Worm (Caenorhabditis elegans) whole organism, L2 larva: ENCODE data around the gene iff-2.

Experiments
- C34F6.9 ChIP-seq: fragments of 150-350 bp; optimal IDR thresholded peaks from 2 replicates; lab custom pipeline; 2014; ENCODE audit warnings: missing biosample characterization, missing genetic modification characterization
- F13H6.1 ChIP-seq: sonication (generic microtip); optimal IDR thresholded peaks from 2 replicates; lab custom pipeline; 2016; ENCODE audit warnings: missing genetic modification characterization, missing compliant biosample characterization
- R02D3.7 ChIP-seq: fragments of 150-350 bp; optimal IDR thresholded peaks from 2 replicates; lab custom pipeline; 2014; ENCODE audit warnings: missing biosample characterization, missing genetic modification characterization
- Y55F3AM.14 ChIP-seq: fragments of 200-800 bp; sonication (Bioruptor generic); optimal IDR thresholded peaks from 2 replicates; lab custom pipeline; 2018; ENCODE audit warnings: mild to moderate bottlenecking, missing genetic modification characterization, missing compliant biosample characterization
- blmp-1 ChIP-seq: sonication (generic microtip); optimal IDR thresholded peaks from 2 replicates; lab custom pipeline; 2017; ENCODE audit warnings: missing genetic modification characterization, mild to moderate bottlenecking, missing compliant biosample characterization, antibody characterized with exemption, moderate library complexity; ENCODE audit not compliant: insufficient read depth
- ceh-16 ChIP-seq: fragments of 150-350 bp; optimal IDR thresholded peaks from 2 replicates; lab custom pipeline; 2014; ENCODE audit warnings: missing biosample characterization, missing genetic modification characterization
- ceh-82 ChIP-seq: fragments of 150-350 bp; optimal IDR thresholded peaks from 2 replicates; lab custom pipeline; 2014; ENCODE audit warnings: missing biosample characterization, missing genetic modification characterization
- crh-2 ChIP-seq: sonication (generic microtip); optimal IDR thresholded peaks from 2 replicates; lab custom pipeline; 2017; ENCODE audit warnings: missing biosample characterization, missing genetic modification characterization
- elt-1 ChIP-seq: fragments of 150-350 bp; optimal IDR thresholded peaks from 2 replicates; lab custom pipeline; 2014; ENCODE audit warnings: missing biosample characterization, missing genetic modification characterization
- elt-3 ChIP-seq: sonication (generic microtip); optimal IDR thresholded peaks from 2 replicates; lab custom pipeline; 2017; ENCODE audit warnings: missing biosample characterization, missing genetic modification characterization
- fos-1 ChIP-seq: fragments of 150-350 bp; optimal IDR thresholded peaks from 2 replicates; lab custom pipeline; 2014; ENCODE audit warnings: missing biosample characterization, missing genetic modification characterization
- gmeb-1 ChIP-seq: fragments of 150-350 bp; optimal IDR thresholded peaks from 2 replicates; lab custom pipeline; 2014; ENCODE audit warnings: missing biosample characterization, missing genetic modification characterization
- lin-11 ChIP-seq: fragments of 150-350 bp; sonication (generic microtip); optimal IDR thresholded peaks from 2 replicates; lab custom pipeline; 2014; ENCODE audit warnings: missing biosample characterization, missing genetic modification characterization, inconsistent platforms, mixed read lengths
- lin-13 ChIP-seq: fragments of 150-350 bp; optimal IDR thresholded peaks from 2 replicates; lab custom pipeline; 2014; ENCODE audit warnings: missing biosample characterization, missing genetic modification reagents, missing genetic modification characterization
- lsy-2 ChIP-seq, 2 experiments: fragments of 150-350 bp in 1 of 2; sonication (generic microtip) in 1 of 2; optimal IDR thresholded peaks; 2 replicates each; lab custom pipeline; 2014 to 2017; ENCODE audit warnings: missing biosample characterization in 2 of 2, missing genetic modification characterization in 2 of 2
- mab-5 ChIP-seq: fragments of 150-350 bp; optimal IDR thresholded peaks from 2 replicates; lab custom pipeline; 2014; ENCODE audit warnings: missing biosample characterization, missing genetic modification characterization
- mbf-1 ChIP-seq: sonication (generic microtip); optimal IDR thresholded peaks from 2 replicates; lab custom pipeline; 2017; ENCODE audit warnings: missing biosample characterization, missing genetic modification characterization
- mdl-1 ChIP-seq, 2 experiments: fragments of 150-350 bp in 1 of 2; sonication (generic microtip) in 1 of 2; optimal IDR thresholded peaks; 2 replicates each; lab custom pipeline; 2017; ENCODE audit warnings: missing biosample characterization in 2 of 2, missing genetic modification characterization in 2 of 2
- nhr-11 ChIP-seq: fragments of 150-350 bp; optimal IDR thresholded peaks from 2 replicates; lab custom pipeline; 2014; ENCODE audit warnings: missing biosample characterization, missing genetic modification characterization
- nhr-12 ChIP-seq: fragments of 150-350 bp; optimal IDR thresholded peaks from 2 replicates; lab custom pipeline; 2014; ENCODE audit warnings: missing biosample characterization, missing genetic modification characterization
- nhr-129 ChIP-seq: fragments of 150-350 bp; optimal IDR thresholded peaks from 2 replicates; lab custom pipeline; 2014; ENCODE audit warnings: missing biosample characterization, missing genetic modification characterization
- nhr-21 ChIP-seq: fragments of 150-350 bp; optimal IDR thresholded peaks from 2 replicates; lab custom pipeline; 2014; ENCODE audit warnings: missing biosample characterization, missing genetic modification characterization
- nhr-23 ChIP-seq: fragments of 150-350 bp; optimal IDR thresholded peaks from 2 replicates; lab custom pipeline; 2014; ENCODE audit warnings: missing biosample characterization, missing genetic modification reagents, missing genetic modification characterization
- nhr-25 ChIP-seq: fragments of 150-350 bp; sonication (generic microtip); optimal IDR thresholded peaks from 3 replicates; lab custom pipeline; 2014; ENCODE audit warnings: missing biosample characterization, missing genetic modification characterization
- nhr-6 ChIP-seq: fragments of 150-350 bp; optimal IDR thresholded peaks from 2 replicates; lab custom pipeline; 2014; ENCODE audit warnings: missing biosample characterization, missing genetic modification characterization
- nhr-77 ChIP-seq: fragments of 150-350 bp; optimal IDR thresholded peaks from 2 replicates; lab custom pipeline; 2014; ENCODE audit warnings: missing biosample characterization, missing genetic modification characterization
- peb-1 ChIP-seq: fragments of 150-350 bp; optimal IDR thresholded peaks from 2 replicates; lab custom pipeline; 2014; ENCODE audit warnings: missing biosample characterization, missing genetic modification characterization
- sem-4 ChIP-seq: fragments of 150-350 bp; optimal IDR thresholded peaks from 2 replicates; lab custom pipeline; 2014; ENCODE audit warnings: missing biosample characterization, missing genetic modification reagents, missing genetic modification characterization
- skn-1 ChIP-seq: sonication (generic microtip); optimal IDR thresholded peaks from 2 replicates; lab custom pipeline; 2017; ENCODE audit warnings: missing biosample characterization, missing genetic modification characterization
- sma-3 ChIP-seq: sonication (generic microtip); optimal IDR thresholded peaks from 2 replicates; lab custom pipeline; 2016; ENCODE audit warnings: missing genetic modification reagents, missing genetic modification characterization, missing compliant biosample characterization
- sma-9 ChIP-seq, 2 experiments: fragments of 150-350 bp in 1 of 2; sonication (generic microtip) in 1 of 2; optimal IDR thresholded peaks; 2 replicates each; lab custom pipeline; 2014 to 2016; ENCODE audit warnings: missing genetic modification characterization in 2 of 2, mild to moderate bottlenecking in 1 of 2, missing biosample characterization in 1 of 2, missing compliant biosample characterization in 1 of 2, missing genetic modification reagents in 1 of 2, moderate library complexity in 1 of 2
- snpc-4 ChIP-seq: fragments of 150-350 bp; optimal IDR thresholded peaks from 2 replicates; lab custom pipeline; 2014; ENCODE audit warnings: missing biosample characterization, missing genetic modification characterization
- unc-55 ChIP-seq: fragments of 150-350 bp; sonication (generic microtip); optimal IDR thresholded peaks from 3 replicates; lab custom pipeline; 2014; ENCODE audit warnings: missing biosample characterization, missing genetic modification reagents, missing genetic modification characterization
- unc-62 ChIP-seq: fragments of 150-350 bp; optimal IDR thresholded peaks from 2 replicates; lab custom pipeline; 2014; ENCODE audit warnings: missing biosample characterization, missing genetic modification reagents, missing genetic modification characterization
- zag-1 ChIP-seq: fragments of 150-350 bp; optimal IDR thresholded peaks from 2 replicates; lab custom pipeline; 2014; ENCODE audit warnings: missing biosample characterization, missing genetic modification characterization
- ztf-11 ChIP-seq: sonication (generic microtip); optimal IDR thresholded peaks from 2 replicates; lab custom pipeline; 2017; ENCODE audit warnings: missing biosample characterization, missing genetic modification characterization
- ztf-4 ChIP-seq: fragments of 150-350 bp; optimal IDR thresholded peaks from 2 replicates; lab custom pipeline; 2014; ENCODE audit warnings: missing biosample characterization, missing genetic modification characterization

The iff-2 gene

DNA sequence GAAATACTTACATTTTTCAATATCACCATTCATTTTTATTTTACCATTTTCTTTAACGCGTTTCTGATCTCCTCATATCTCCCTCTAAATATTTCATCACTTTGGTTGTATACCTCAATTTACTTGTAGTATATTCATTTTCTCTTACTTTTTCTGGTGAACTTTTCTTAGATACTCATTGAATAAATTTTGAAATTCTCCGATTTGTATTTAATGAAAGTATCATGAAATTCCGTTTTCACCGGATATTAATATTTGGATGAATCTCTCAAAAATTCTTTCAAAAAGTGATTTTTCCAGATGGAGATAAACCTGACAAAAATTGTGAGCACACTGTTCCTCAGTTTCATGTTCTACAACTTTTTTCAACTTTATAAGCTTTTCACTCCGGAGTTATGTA is 43.0 kb downstream of the iff-2 start, which contains the start of gene T13H5.8:
Gene T13H5.8, plus strand, starts transcription at position 301 of the 400 bp plus-strand sequence.
- no peak for TF ChIP-seq crh-2 (tag; lab: Kevin White, UChicago)
- no peak for TF ChIP-seq Y55F3AM.14 (GFP tag; lab: Kevin White, UChicago)
- no peak for TF ChIP-seq sma-3 (GFP tag; lab: Kevin White, UChicago)
- TF ChIP-seq ztf-11 (tag; lab: Kevin White, UChicago): no peak
- no peak for TF ChIP-seq nhr-11
- TF ChIP-seq peb-1 (tag; lab: Kevin White, UChicago): no peak
- no peak for TF ChIP-seq ztf-4
- no peak for TF ChIP-seq R02D3.7
- TF ChIP-seq blmp-1 (tag; lab: Kevin White, UChicago): no peak
- no peak for TF ChIP-seq nhr-77 (tag; lab: Kevin White, UChicago)
- TF ChIP-seq mab-5: no peak
- TF ChIP-seq lsy-2 (tag; optimal IDR thresholded peaks at IDR 0.05; lab: Kevin White, UChicago): no peak
- TF ChIP-seq gmeb-1 (tag; lab: Kevin White, UChicago): no peak
- TF ChIP-seq lin-11 (tag; lab: Kevin White, UChicago): no peak
- TF ChIP-seq C34F6.9 (tag; lab: Kevin White, UChicago): no peak
- TF ChIP-seq zag-1 (tag; lab: Kevin White, UChicago): no peak
- no peak for TF ChIP-seq nhr-12 (tag; lab: Kevin White, UChicago)
- no peak for TF ChIP-seq ceh-82 (tag; lab: Kevin White, UChicago)

DNA sequence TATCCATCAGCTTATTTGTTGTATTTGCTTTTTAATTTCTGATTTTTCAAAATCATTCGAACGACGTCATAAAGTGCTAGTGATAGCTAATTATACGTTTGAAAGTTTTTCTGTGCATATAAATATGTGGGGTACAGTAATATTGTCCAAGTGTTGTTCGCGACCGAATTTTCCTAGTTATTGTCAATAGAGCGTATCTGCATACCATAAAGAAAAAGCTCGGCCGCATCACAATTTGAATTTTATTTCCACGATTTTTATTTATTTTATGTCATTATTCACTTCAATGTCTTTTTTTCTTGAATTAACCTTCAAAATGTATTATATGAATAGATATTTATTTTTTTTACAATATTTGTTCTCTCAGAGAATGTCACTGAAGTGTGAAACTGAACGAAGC is 44.4 kb downstream of the iff-2 start, which contains the start of gene rnh-2:
Gene rnh-2, plus strand, starts transcription at position 368 of the 400 bp plus-strand sequence.
- TF ChIP-seq nhr-21: peak; percentile 5
- TF ChIP-seq elt-1 (tag; lab: Kevin White, UChicago): no peak
- TF ChIP-seq mdl-1 (tag; optimal IDR thresholded peaks at IDR 0.05; lab: Kevin White, UChicago): no peak
- TF ChIP-seq sma-3 (GFP tag; lab: Kevin White, UChicago): peak; percentile 66
- TF ChIP-seq crh-2 (tag; lab: Kevin White, UChicago): peak; percentile 78
- no peak for TF ChIP-seq nhr-77 (tag; lab: Kevin White, UChicago)
- TF ChIP-seq ztf-11 (tag; lab: Kevin White, UChicago): no peak
- TF ChIP-seq lin-11 (tag; lab: Kevin White, UChicago): no peak
- peak; percentile 86 for TF ChIP-seq unc-55
- TF ChIP-seq skn-1: peak; percentile 3
- peak; percentile 18 for TF ChIP-seq sem-4 (tag; lab: Kevin White, UChicago)
- peak; percentile 70 for TF ChIP-seq lin-13
- peak; percentile 58 for TF ChIP-seq nhr-129 (tag; lab: Kevin White, UChicago)
- no peak for TF ChIP-seq snpc-4
- no peak for TF ChIP-seq elt-3 (tag; lab: Kevin White, UChicago)
- peak; percentile 13 for TF ChIP-seq F13H6.1
- TF ChIP-seq nhr-6: peak; percentile 7
- peak; percentile 82 for TF ChIP-seq C34F6.9 (tag; lab: Kevin White, UChicago)
- TF ChIP-seq fos-1: peak; percentile 49
- peak; percentile 15 to 94 for TF ChIP-seq lsy-2 (tag; optimal IDR thresholded peaks at IDR 0.05; lab: Kevin White, UChicago)
- no peak for TF ChIP-seq mbf-1 (tag; lab: Kevin White, UChicago)
- no peak for TF ChIP-seq zag-1 (tag; lab: Kevin White, UChicago)
- TF ChIP-seq nhr-23 (tag; lab: Kevin White, UChicago): no peak
- no peak for TF ChIP-seq peb-1 (tag; lab: Kevin White, UChicago)
- no peak for TF ChIP-seq ceh-16 (tag; lab: Kevin White, UChicago)
- TF ChIP-seq sma-9 (GFP tag; optimal IDR thresholded peaks at IDR 0.05; lab: Kevin White, UChicago): peak; percentile 55
- TF ChIP-seq sma-9 (tag; optimal IDR thresholded peaks at IDR 0.05; lab: Kevin White, UChicago): no peak
- no peak for TF ChIP-seq R02D3.7
- TF ChIP-seq nhr-25: no peak
- TF ChIP-seq gmeb-1 (tag; lab: Kevin White, UChicago): peak; percentile 64

DNA sequence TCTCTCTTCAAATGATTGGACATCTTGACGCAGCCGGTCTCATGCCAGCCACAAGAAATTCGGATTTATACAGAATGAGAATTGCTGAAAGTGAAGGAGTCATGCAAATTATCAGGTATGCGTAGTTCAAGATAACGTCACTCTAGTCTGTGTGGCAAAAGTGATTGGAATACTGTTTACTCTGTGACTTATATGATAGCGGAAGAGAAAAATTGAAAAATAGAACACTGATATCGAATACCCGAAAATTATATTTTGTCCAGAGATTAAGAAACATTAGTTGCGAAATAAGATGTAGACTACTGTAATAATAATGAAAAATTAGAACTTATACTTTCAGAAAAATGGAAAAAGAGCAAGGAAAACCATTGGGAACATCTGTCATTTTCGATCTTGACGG is 45.6 kb downstream of the iff-2 start:
- TF ChIP-seq blmp-1 (tag; lab: Kevin White, UChicago) (no peak), fos-1 (peak; percentile 92), unc-62 (GFP tag; lab: Kevin White, UChicago) (no peak), sma-9 (GFP tag; optimal IDR thresholded peaks at IDR 0.05; lab: Kevin White, UChicago) (peak; percentile 33), sma-9 (tag; optimal IDR thresholded peaks at IDR 0.05; lab: Kevin White, UChicago) (no peak), nhr-21 (no peak)
